Worm (Caenorhabditis elegans) whole organism, L1 larva: ENCODE measurements around the gene mboa-3.

Experiments
- F16B12.6 ChIP-seq: fragments of 150-350 bp; optimal IDR thresholded peaks from 2 replicates; lab custom pipeline; 2014; ENCODE audit warnings: missing biosample characterization, missing genetic modification characterization
- aha-1 ChIP-seq: fragments of 150-350 bp; optimal IDR thresholded peaks from 2 replicates; lab custom pipeline; 2014; ENCODE audit warnings: missing biosample characterization, missing genetic modification characterization
- aly-2 ChIP-seq: fragments of 150-350 bp; optimal IDR thresholded peaks from 2 replicates; lab custom pipeline; 2014; ENCODE audit warnings: missing biosample characterization, missing genetic modification characterization
- ama-1 ChIP-seq: fragments of 150-350 bp; optimal IDR thresholded peaks from 2 replicates; lab custom pipeline; 2014
- blmp-1 ChIP-seq: fragments of 150-350 bp; optimal IDR thresholded peaks from 2 replicates; lab custom pipeline; 2014; ENCODE audit warnings: missing biosample characterization, missing genetic modification characterization
- ceh-82 ChIP-seq, 3 experiments: fragments of 150-350 bp in 1 of 3; sonication (generic microtip) in 2 of 3; optimal IDR thresholded peaks; 2 replicates each; lab custom pipeline; 2014 to 2017; ENCODE audit warnings: missing biosample characterization in 3 of 3, missing genetic modification characterization in 3 of 3
- ceh-88 ChIP-seq: fragments of 200-800 bp; sonication (Bioruptor generic); IDR thresholded peaks from 2 replicates; pipeline ENCODE4 v1.3.6; 2022; ENCODE audit warnings: missing genetic modification characterization, missing compliant biosample characterization
- dpl-1 ChIP-seq, 3 experiments: fragments of 150-350 bp in 2 of 3; sonication (generic microtip) in 1 of 3; optimal IDR thresholded peaks; 2 replicates each; lab custom pipeline; 2014 to 2017; ENCODE audit warnings: missing biosample characterization in 3 of 3, missing genetic modification characterization in 3 of 3, missing genetic modification reagents in 3 of 3
- dsc-1 ChIP-seq: sonication (generic microtip); optimal IDR thresholded peaks from 2 replicates; lab custom pipeline; 2016; ENCODE audit warnings: mild to moderate bottlenecking, missing genetic modification characterization, missing compliant biosample characterization
- efl-1 ChIP-seq, 4 experiments: fragments of 150-350 bp; optimal IDR thresholded peaks in 3 of 4; peaks in 1 of 4; 1 replicate in 1 of 4; 2 replicates in 3 of 4; lab custom pipeline; 2014; ENCODE audit warnings: missing biosample characterization in 2 of 4, missing genetic modification characterization in 2 of 4, missing genetic modification reagents in 2 of 4
- egl-27 ChIP-seq, 2 experiments: fragments of 150-350 bp in 1 of 2; sonication (generic microtip); optimal IDR thresholded peaks; 3 replicates each; lab custom pipeline; 2017 to 2018; ENCODE audit warnings: missing biosample characterization in 2 of 2, missing genetic modification characterization in 2 of 2, missing genetic modification reagents in 2 of 2
- ets-5 ChIP-seq: fragments of 200-800 bp; sonication (Bioruptor generic); IDR thresholded peaks from 2 replicates; pipeline ENCODE4 v1.3.6; 2022; ENCODE audit warnings: missing genetic modification characterization, missing compliant biosample characterization
- fkh-10 ChIP-seq: sonication (generic microtip); optimal IDR thresholded peaks from 2 replicates; lab custom pipeline; 2017; ENCODE audit warnings: missing biosample characterization, missing genetic modification reagents, missing genetic modification characterization
- fkh-4 ChIP-seq: sonication (generic microtip); optimal IDR thresholded peaks from 2 replicates; lab custom pipeline; 2016; ENCODE audit warnings: missing compliant biosample characterization, missing genetic modification characterization, borderline replicate concordance
- fkh-8 ChIP-seq: sonication (generic microtip); optimal IDR thresholded peaks from 2 replicates; lab custom pipeline; 2016; ENCODE audit warnings: mild to moderate bottlenecking, missing genetic modification characterization, missing compliant biosample characterization
- grh-1 ChIP-seq: fragments of 200-800 bp; sonication (Bioruptor generic); IDR thresholded peaks from 2 replicates; pipeline ENCODE4 v1.3.6; 2022; ENCODE audit warnings: missing genetic modification reagents, missing genetic modification characterization, missing compliant biosample characterization
- hlh-17 ChIP-seq: fragments of 200-800 bp; sonication (Bioruptor generic); optimal IDR thresholded peaks from 2 replicates; lab custom pipeline; 2018; ENCODE audit warnings: missing genetic modification characterization, mild to moderate bottlenecking, missing compliant biosample characterization, moderate library complexity, borderline replicate concordance
- hlh-4 ChIP-seq: sonication (generic microtip); optimal IDR thresholded peaks from 2 replicates; lab custom pipeline; 2016; ENCODE audit warnings: mild to moderate bottlenecking, missing genetic modification characterization, missing compliant biosample characterization
- irx-1 ChIP-seq: sonication (generic microtip); optimal IDR thresholded peaks from 2 replicates; lab custom pipeline; 2016; ENCODE audit warnings: missing genetic modification characterization, missing compliant biosample characterization
- isw-1 ChIP-seq: fragments of 200-800 bp; sonication (Bioruptor generic); IDR thresholded peaks from 2 replicates; pipeline ENCODE4 v1.3.6; 2022; ENCODE audit warnings: missing genetic modification characterization, missing compliant biosample characterization
- jun-1 ChIP-seq: fragments of 150-350 bp; optimal IDR thresholded peaks from 2 replicates; lab custom pipeline; 2014; ENCODE audit warnings: missing biosample characterization, missing genetic modification reagents, missing genetic modification characterization
- lin-13 ChIP-seq: fragments of 150-350 bp; optimal IDR thresholded peaks from 2 replicates; lab custom pipeline; 2014; ENCODE audit warnings: missing biosample characterization, missing genetic modification reagents, missing genetic modification characterization
- lin-14 ChIP-seq: fragments of 200-800 bp; sonication (Bioruptor generic); optimal IDR thresholded peaks from 2 replicates; lab custom pipeline; 2018; ENCODE audit warnings: mild to moderate bottlenecking, missing genetic modification characterization, moderate library complexity, missing compliant biosample characterization
- lin-15B ChIP-seq: fragments of 150-350 bp; sonication (generic microtip); optimal IDR thresholded peaks from 3 replicates; lab custom pipeline; 2014; ENCODE audit warnings: missing biosample characterization, missing genetic modification characterization
- lin-35 ChIP-seq, 2 experiments: fragments of 150-350 bp; optimal IDR thresholded peaks; 2 replicates each; lab custom pipeline; 2014; ENCODE audit warnings: missing biosample characterization in 2 of 2, missing genetic modification characterization in 2 of 2, missing genetic modification reagents in 2 of 2
- lin-39 ChIP-seq: fragments of 150-350 bp; optimal IDR thresholded peaks from 2 replicates; lab custom pipeline; 2014; ENCODE audit warnings: missing biosample characterization, missing genetic modification reagents, missing genetic modification characterization
- lsy-2 ChIP-seq, 2 experiments: fragments of 150-350 bp; optimal IDR thresholded peaks; 2 replicates each; lab custom pipeline; 2014; ENCODE audit warnings: missing biosample characterization in 2 of 2, missing genetic modification characterization in 2 of 2
- mab-9 ChIP-seq: fragments of 200-800 bp; sonication (Bioruptor generic); IDR thresholded peaks from 2 replicates; pipeline ENCODE4 v1.3.6; 2022; ENCODE audit warnings: missing genetic modification reagents, missing genetic modification characterization, missing compliant biosample characterization
- mef-2 ChIP-seq: fragments of 150-350 bp; optimal IDR thresholded peaks from 2 replicates; lab custom pipeline; 2014; ENCODE audit warnings: missing biosample characterization, missing genetic modification characterization
- nhr-12 ChIP-seq: sonication (generic microtip); optimal IDR thresholded peaks from 2 replicates; lab custom pipeline; 2017; ENCODE audit warnings: missing biosample characterization, missing genetic modification characterization
- nhr-237 ChIP-seq: fragments of 150-350 bp; optimal IDR thresholded peaks from 2 replicates; lab custom pipeline; 2014; ENCODE audit warnings: missing biosample characterization, missing genetic modification characterization
- nhr-28 ChIP-seq: fragments of 150-350 bp; optimal IDR thresholded peaks from 2 replicates; lab custom pipeline; 2014; ENCODE audit warnings: missing biosample characterization, missing genetic modification characterization
- nhr-76 ChIP-seq: sonication (generic microtip); optimal IDR thresholded peaks from 2 replicates; lab custom pipeline; 2017; ENCODE audit warnings: missing biosample characterization, missing genetic modification characterization
- nhr-85 ChIP-seq: sonication (generic microtip); peaks from one replicate; lab custom pipeline; 2016; ENCODE audit warnings: missing genetic modification characterization, inconsistent platforms, missing compliant biosample characterization
- nhr-90 ChIP-seq: sonication (generic microtip); optimal IDR thresholded peaks from 2 replicates; lab custom pipeline; 2016; ENCODE audit warnings: mild to moderate bottlenecking, missing genetic modification characterization, missing compliant biosample characterization; ENCODE audit not compliant: poor library complexity
- pqm-1 ChIP-seq: sonication (generic microtip); optimal IDR thresholded peaks from 3 replicates; lab custom pipeline; 2017; ENCODE audit warnings: missing biosample characterization, missing genetic modification characterization
- rnt-1 ChIP-seq: sonication (generic microtip); optimal IDR thresholded peaks from 2 replicates; lab custom pipeline; 2016; ENCODE audit warnings: mild to moderate bottlenecking, missing genetic modification characterization, moderate library complexity, missing compliant biosample characterization
- snpc-4 ChIP-seq: fragments of 150-350 bp; optimal IDR thresholded peaks from 2 replicates; lab custom pipeline; 2014; ENCODE audit warnings: missing biosample characterization, missing genetic modification characterization
- snu-23 ChIP-seq: sonication (generic microtip); optimal IDR thresholded peaks from 2 replicates; lab custom pipeline; 2016; ENCODE audit warnings: missing genetic modification characterization, missing compliant biosample characterization
- sox-4 ChIP-seq: sonication (generic microtip); optimal IDR thresholded peaks from 2 replicates; lab custom pipeline; 2016; ENCODE audit warnings: missing genetic modification characterization, missing compliant biosample characterization
- swsn-7 ChIP-seq: sonication (generic microtip); optimal IDR thresholded peaks from 2 replicates; lab custom pipeline; 2016; ENCODE audit warnings: missing genetic modification characterization, missing compliant biosample characterization
- tbx-2 ChIP-seq: sonication (generic microtip); optimal IDR thresholded peaks from 2 replicates; lab custom pipeline; 2016; ENCODE audit warnings: missing genetic modification characterization, missing compliant biosample characterization
- unc-30 ChIP-seq: sonication (generic microtip); optimal IDR thresholded peaks from 2 replicates; lab custom pipeline; 2017; ENCODE audit warnings: missing biosample characterization, missing genetic modification characterization
- unc-86 ChIP-seq: sonication (generic microtip); optimal IDR thresholded peaks from 2 replicates; lab custom pipeline; 2016; ENCODE audit warnings: missing genetic modification characterization, missing compliant biosample characterization
- unc-98 ChIP-seq: fragments of 200-800 bp; sonication (Bioruptor generic); IDR thresholded peaks from 2 replicates; pipeline ENCODE4 v1.3.6; 2022; ENCODE audit warnings: missing genetic modification characterization, missing compliant biosample characterization
- vab-15 ChIP-seq: sonication (generic microtip); optimal IDR thresholded peaks from 2 replicates; lab custom pipeline; 2017; ENCODE audit warnings: missing genotype, mild to moderate bottlenecking, missing genetic modification characterization, missing compliant biosample characterization
- zag-1 ChIP-seq: fragments of 150-350 bp; optimal IDR thresholded peaks from 2 replicates; lab custom pipeline; 2014; ENCODE audit warnings: missing biosample characterization, missing genetic modification characterization
- ztf-11 ChIP-seq, 2 experiments: sonication (generic microtip); optimal IDR thresholded peaks; 2 replicates each; lab custom pipeline; 2016 to 2017; ENCODE audit warnings: missing genetic modification characterization in 2 of 2, missing biosample characterization in 1 of 2, missing compliant biosample characterization in 1 of 2
- ztf-4 ChIP-seq: fragments of 150-350 bp; optimal IDR thresholded peaks from 2 replicates; lab custom pipeline; 2014; ENCODE audit warnings: missing biosample characterization, missing genetic modification characterization

Gene mboa-3

DNA sequence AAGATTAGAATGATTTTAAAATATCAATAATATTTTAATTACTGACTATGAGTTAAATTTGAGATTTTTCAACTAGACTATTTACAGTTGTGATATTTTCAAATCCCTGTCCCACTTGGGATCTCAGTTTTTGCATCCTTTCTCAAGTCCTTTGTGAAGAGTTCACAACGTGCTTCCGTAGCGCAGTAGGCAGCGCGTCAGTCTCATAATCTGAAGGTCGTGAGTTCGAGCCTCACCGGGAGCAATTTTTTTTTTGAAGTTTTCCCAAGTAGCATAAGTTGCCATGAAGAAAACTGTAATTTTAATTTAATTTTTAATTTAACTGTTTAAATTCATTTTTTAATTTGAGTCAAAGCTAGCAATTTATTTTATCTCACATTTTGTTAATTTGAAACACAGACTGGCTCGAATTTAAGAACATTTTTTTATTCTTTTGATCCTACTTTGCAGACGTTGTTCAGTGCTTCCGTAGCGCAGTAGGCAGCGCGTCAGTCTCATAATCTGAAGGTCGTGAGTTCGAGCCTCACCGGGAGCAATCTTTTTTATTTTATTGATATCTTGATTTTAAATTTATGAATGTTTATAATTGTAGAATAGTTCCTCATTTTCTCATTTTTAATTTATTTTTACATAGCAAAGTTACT, 37.2 kb downstream of the mboa-3 start (continued):
- TF ChIP-seq lsy-2 (tag; optimal IDR thresholded peaks at IDR 0.05; lab: Kevin White, UChicago) (peak in 1 of 2 experiments; percentile 19), snu-23 (GFP tag; lab: Kevin White, UChicago) (peak; percentile 45), lin-14 (GFP tag; lab: Kevin White, UChicago) (peak; percentile 42), swsn-7 (tag; lab: Kevin White, UChicago) (peak; percentile 39), egl-27 (tag; optimal IDR thresholded peaks at IDR 0.05; lab: Kevin White, UChicago) (no peak), grh-1 (no peak), efl-1 (optimal IDR thresholded peaks at IDR 0.05; lab: Kevin White, UChicago) (no peak), efl-1 (GFP tag; optimal IDR thresholded peaks at IDR 0.05 in 1 of 2; lab: Kevin White, UChicago) (peak in 1 of 2 experiments; percentile 39), aly-2 (tag; lab: Kevin White, UChicago) (no peak), F16B12.6 (tag; lab: Kevin White, UChicago) (no peak), lin-15B (no peak), jun-1 (no peak), fkh-10 (GFP tag; lab: Kevin White, UChicago) (no peak), tbx-2 (tag; lab: Kevin White, UChicago) (peak; percentile 16), ceh-88 (GFP tag; lab: Robert Waterston, UW) (no peak), hlh-4 (tag; lab: Kevin White, UChicago) (no peak), ztf-4 (tag; lab: Kevin White, UChicago) (no peak), zag-1 (tag; lab: Kevin White, UChicago) (no peak), unc-86 (tag; lab: Kevin White, UChicago) (no peak), ceh-82 (tag; optimal IDR thresholded peaks at IDR 0.05; lab: Kevin White, UChicago) (no peak), ets-5 (GFP tag; lab: Robert Waterston, UW) (no peak), mef-2 (tag; lab: Kevin White, UChicago) (no peak), nhr-90 (tag; lab: Kevin White, UChicago) (no peak), aha-1 (no peak), snpc-4 (tag; lab: Kevin White, UChicago) (no peak), blmp-1 (tag; lab: Kevin White, UChicago) (no peak), lin-35 (GFP tag; optimal IDR thresholded peaks at IDR 0.05; lab: Kevin White, UChicago) (peak in 1 of 2 experiments; percentile 24), dsc-1 (tag; lab: Kevin White, UChicago) (peak; percentile 24), irx-1 (tag; lab: Kevin White, UChicago) (peak; percentile 15), nhr-237 (tag; lab: Kevin White, UChicago) (no peak), pqm-1 (no peak), fkh-4 (tag; lab: Kevin White, UChicago) (no peak), fkh-8 (tag; lab: Kevin White, UChicago) (no peak), sox-4 (no peak), nhr-85 (no peak), unc-98 (GFP tag; lab: Robert Waterston, UW) (no peak), ztf-11 (tag; optimal IDR thresholded peaks at IDR 0.05; lab: Kevin White, UChicago) (no peak), rnt-1 (tag; lab: Kevin White, UChicago) (peak; percentile 55)

- TF ChIP-seq lin-39 (tag; lab: Kevin White, UChicago) (no peak), ama-1 (lab: Kevin White, UChicago) (no peak), lin-13 (GFP tag; lab: Kevin White, UChicago) (no peak), nhr-76 (tag; lab: Kevin White, UChicago) (no peak), unc-86 (tag; lab: Kevin White, UChicago) (no peak), snpc-4 (tag; lab: Kevin White, UChicago) (no peak), unc-30 (tag; lab: Kevin White, UChicago) (no peak), ceh-82 (tag; optimal IDR thresholded peaks at IDR 0.05; lab: Kevin White, UChicago) (no peak), hlh-17 (GFP tag; lab: Kevin White, UChicago) (no peak), fkh-4 (tag; lab: Kevin White, UChicago) (no peak), isw-1 (GFP tag; lab: Robert Waterston, UW) (no peak), snu-23 (GFP tag; lab: Kevin White, UChicago) (peak; percentile 11), dpl-1 (GFP tag; optimal IDR thresholded peaks at IDR 0.05; lab: Kevin White, UChicago) (no peak), lin-15B (no peak), nhr-28 (tag; lab: Kevin White, UChicago) (no peak), egl-27 (tag; optimal IDR thresholded peaks at IDR 0.05; lab: Kevin White, UChicago) (no peak), swsn-7 (tag; lab: Kevin White, UChicago) (no peak), sox-4 (no peak), mab-9 (GFP tag; lab: Robert Waterston, UW) (no peak), ets-5 (GFP tag; lab: Robert Waterston, UW) (no peak), dsc-1 (tag; lab: Kevin White, UChicago) (no peak), vab-15 (tag; lab: Kevin White, UChicago) (no peak), unc-98 (GFP tag; lab: Robert Waterston, UW) (no peak), nhr-12 (tag; lab: Kevin White, UChicago) (no peak), lsy-2 (tag; optimal IDR thresholded peaks at IDR 0.05; lab: Kevin White, UChicago) (no peak)
These were observed 42.6 kb downstream of the mboa-3 start for ce11 chrX:5479876-5480580.
